Worm (Caenorhabditis elegans): ENCODE data around the gene E02H9.6.
"Not testable (repeated sequence)": the region's sequence is repeated elsewhere in the genome, so short reads cannot be mapped to it uniquely, and the experiment has no call there.

E02H9.6 gene

ce11 chrIII:2435805-2436204 lies at the start of gene E02H9.6:
E02H9.6 (plus strand) TSS chrIII:2436105.
- TF ChIP-seq him-1, W03F9.2, dao-5 (tag; optimal IDR thresholded peaks at IDR 0.05): not testable (repeated sequence)

ce11 chrIII:2386483-2386882 lies 49.4 kb upstream of the E02H9.6 start, which contains the start of gene H14E04.3:
H14E04.3 (minus strand) TSS chrIII:2386583.
- TF ChIP-seq W03F9.2 (tag; optimal IDR thresholded peaks at IDR 0.05): no peak
- no peak for TF ChIP-seq dao-5 (tag; optimal IDR thresholded peaks at IDR 0.05)
- no peak for TF ChIP-seq him-1 (tag; optimal IDR thresholded peaks at IDR 0.05)

ce11 chrIII:2391704-2392103 lies 44.2 kb upstream of the E02H9.6 start:
- TF ChIP-seq dao-5 (tag; optimal IDR thresholded peaks at IDR 0.05) (no peak), him-1 (tag; optimal IDR thresholded peaks at IDR 0.05) (no peak), W03F9.2 (tag; optimal IDR thresholded peaks at IDR 0.05) (no peak)

ce11 chrIII:2393666-2394154 lies 42.2 kb upstream of the E02H9.6 start:
- TF ChIP-seq W03F9.2 (tag; optimal IDR thresholded peaks at IDR 0.05): no peak
- no peak for TF ChIP-seq dao-5 (tag; optimal IDR thresholded peaks at IDR 0.05)
- no peak for TF ChIP-seq him-1 (tag; optimal IDR thresholded peaks at IDR 0.05)

- TF ChIP-seq dao-5 (tag; optimal IDR thresholded peaks at IDR 0.05) (no peak), W03F9.2 (tag; optimal IDR thresholded peaks at IDR 0.05) (peak; percentile 53)
Observed at ce11 chrIII:2401126-2402123, 34.5 kb upstream of the E02H9.6 start, which contains the start of the genes cic-1 and strm-1. cic-1 (minus strand) TSS chrIII:2401221. strm-1 (plus strand) TSS chrIII:2402070.

ce11 chrIII:2410925-2411450 lies 24.9 kb upstream of the E02H9.6 start, which contains the start of gene mrpl-30:
mrpl-30 (minus strand) TSS chrIII:2410975.
- TF ChIP-seq him-1 (tag; optimal IDR thresholded peaks at IDR 0.05): no peak
- no peak for TF ChIP-seq dao-5 (tag; optimal IDR thresholded peaks at IDR 0.05)
- TF ChIP-seq W03F9.2 (tag; optimal IDR thresholded peaks at IDR 0.05): no peak

ce11 chrIII:2418159-2418658 lies 17.7 kb upstream of the E02H9.6 start, which contains the start of the genes W04B5.5 and W04B5.3:
W04B5.5 (minus strand) TSS chrIII:2418209.
W04B5.3 (plus strand) TSS chrIII:2418514.
- TF ChIP-seq dao-5 (tag; optimal IDR thresholded peaks at IDR 0.05) (no peak), him-1 (tag; optimal IDR thresholded peaks at IDR 0.05) (no peak), W03F9.2 (tag; optimal IDR thresholded peaks at IDR 0.05) (no peak)

- no peak for TF ChIP-seq him-1 (tag; optimal IDR thresholded peaks at IDR 0.05)
- TF ChIP-seq W03F9.2 (tag; optimal IDR thresholded peaks at IDR 0.05): no peak
- no peak for TF ChIP-seq dao-5 (tag; optimal IDR thresholded peaks at IDR 0.05)
Observed at ce11 chrIII:2418981-2419380, 16.9 kb upstream of the E02H9.6 start.

ce11 chrIII:2419504-2419903 lies 16.4 kb upstream of the E02H9.6 start:
- TF ChIP-seq dao-5 (tag; optimal IDR thresholded peaks at IDR 0.05): no peak
- TF ChIP-seq W03F9.2 (tag; optimal IDR thresholded peaks at IDR 0.05): no peak
- TF ChIP-seq him-1 (tag; optimal IDR thresholded peaks at IDR 0.05): no peak

ce11 chrIII:2421226-2421625 lies 14.7 kb upstream of the E02H9.6 start:
- TF ChIP-seq him-1 (tag; optimal IDR thresholded peaks at IDR 0.05) (no peak), dao-5 (tag; optimal IDR thresholded peaks at IDR 0.05) (no peak), W03F9.2 (tag; optimal IDR thresholded peaks at IDR 0.05) (no peak)

- TF ChIP-seq W03F9.2 (tag; optimal IDR thresholded peaks at IDR 0.05): no peak
- TF ChIP-seq dao-5 (tag; optimal IDR thresholded peaks at IDR 0.05): no peak
- no peak for TF ChIP-seq him-1 (tag; optimal IDR thresholded peaks at IDR 0.05)
Observed at ce11 chrIII:2423638-2424037, 12.3 kb upstream of the E02H9.6 start.

- no peak for TF ChIP-seq him-1 (tag; optimal IDR thresholded peaks at IDR 0.05)
- no peak for TF ChIP-seq W03F9.2 (tag; optimal IDR thresholded peaks at IDR 0.05)
- TF ChIP-seq dao-5 (tag; optimal IDR thresholded peaks at IDR 0.05): no peak
Observed at ce11 chrIII:2424783-2425329, 11.0 kb upstream of the E02H9.6 start.

- TF ChIP-seq him-1 (tag; optimal IDR thresholded peaks at IDR 0.05) (no peak), W03F9.2 (tag; optimal IDR thresholded peaks at IDR 0.05) (no peak), dao-5 (tag; optimal IDR thresholded peaks at IDR 0.05) (no peak)
Observed at ce11 chrIII:2426122-2426521, 9.8 kb upstream of the E02H9.6 start, which contains the start of gene W04B5.8. W04B5.8 (plus strand) TSS chrIII:2426316.

Measured in whole organism, L4/young adult.